Fruit fly (Drosophila melanogaster) whole organism: ENCODE results near the gene His3.3A.

Experiments used
- pan ChIP-seq: fragments of >200 bp; optimal IDR thresholded peaks from 2 replicates; lab custom pipeline; 2017
- usp ChIP-seq: fragments of >200 bp; optimal IDR thresholded peaks from 2 replicates; lab custom pipeline; 2017; ENCODE audit warnings: missing biosample characterization, missing genetic modification characterization, mixed read lengths

dm6 chr2L:5050825-5051224, 4.0 kb upstream of the His3.3A start, which contains the start of gene CG9121:
- TF ChIP-seq pan (no peak), usp (GFP tag; lab: Kevin White, UChicago) (no peak)
